Worm (Caenorhabditis elegans) whole organism, L4/young adult: Measurements from ENCODE around the gene T21C12.8.

Source experiments
- W03F9.2 ChIP-seq: fragments of 150-350 bp; optimal IDR thresholded peaks from 2 replicates; lab custom pipeline; 2014; ENCODE audit warnings: missing biosample characterization, missing genetic modification characterization
- dao-5 ChIP-seq: sonication (generic microtip); optimal IDR thresholded peaks from 2 replicates; lab custom pipeline; 2016; ENCODE audit warnings: missing genotype, missing genetic modification characterization, moderate library complexity, missing compliant biosample characterization
- him-1 ChIP-seq: sonication (generic microtip); optimal IDR thresholded peaks from 2 replicates; lab custom pipeline; 2016; ENCODE audit warnings: missing genotype, missing genetic modification reagents, missing genetic modification characterization, missing compliant biosample characterization

The T21C12.8 gene

DNA sequence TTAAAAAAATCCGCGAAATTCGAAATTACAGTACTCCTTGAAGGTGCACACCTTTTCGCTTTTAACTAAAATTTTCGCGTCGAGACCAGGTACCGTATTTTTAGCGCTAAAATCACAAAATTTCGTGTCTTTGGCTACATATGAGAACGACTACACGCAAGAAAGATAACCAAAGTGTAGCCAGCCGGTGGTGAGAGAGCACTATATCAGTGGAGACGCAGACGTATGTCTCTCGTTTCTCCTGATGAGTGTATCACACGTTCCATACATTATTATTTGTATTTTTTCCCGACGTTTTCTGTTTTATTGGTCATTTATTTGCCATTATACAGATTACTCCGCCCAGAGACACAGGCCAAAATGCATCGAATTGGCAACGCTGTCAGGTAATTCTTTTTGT is 13.1 kb upstream of the T21C12.8 start, which contains the start of gene acdh-11:
TSS of gene acdh-11 (plus strand) at position 333 of the 400 bp plus-strand sequence.
- TF ChIP-seq dao-5 (tag; lab: Kevin White, UChicago) (no peak), W03F9.2 (tag; lab: Kevin White, UChicago) (no peak), him-1 (no peak)

- TF ChIP-seq him-1: no peak
- TF ChIP-seq dao-5 (tag; lab: Kevin White, UChicago): no peak
- TF ChIP-seq W03F9.2 (tag; lab: Kevin White, UChicago): no peak
These were observed 9.7 kb upstream of the T21C12.8 start for ce11 chrIII:10562542-10562941.

DNA sequence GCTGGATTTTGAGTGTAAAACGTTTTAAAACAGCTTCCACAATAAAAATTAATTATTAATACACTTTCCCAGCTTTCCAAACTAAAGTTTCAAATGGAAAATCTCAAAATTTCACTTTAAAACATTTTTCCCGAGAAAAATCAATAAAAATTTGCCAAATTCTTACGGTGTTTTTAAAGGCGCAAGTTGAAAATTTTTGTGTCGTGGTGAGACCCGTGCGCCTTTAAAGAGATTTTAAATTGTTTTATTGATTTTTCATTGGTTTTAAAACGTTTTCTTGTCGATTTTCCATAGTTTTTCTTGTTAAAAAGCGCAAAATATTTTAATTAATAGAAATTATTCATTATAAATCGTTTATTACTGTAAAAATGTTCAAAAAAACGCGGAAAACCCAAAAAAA is 9.1 kb upstream of the T21C12.8 start, which contains the start of gene Y45F3A.1:
TSS of gene Y45F3A.1 (minus strand) at position 12 of the 400 bp plus-strand sequence.
- TF ChIP-seq W03F9.2 (tag; lab: Kevin White, UChicago): peak; percentile 25
- TF ChIP-seq dao-5 (tag; lab: Kevin White, UChicago): no peak

- TF ChIP-seq W03F9.2 (tag; lab: Kevin White, UChicago): no peak
- TF ChIP-seq him-1: no peak
- no peak for TF ChIP-seq dao-5 (tag; lab: Kevin White, UChicago)
These were observed 7.5 kb upstream of the T21C12.8 start, which contains the start of gene rab-30 for ce11 chrIII:10560296-10560695. rab-30 (plus strand) TSS chrIII:10560596.

ce11 chrIII:10557910-10558309 is 5.1 kb upstream of the T21C12.8 start, which contains the start of gene T21C12.4:
T21C12.4 (minus strand) TSS chrIII:10558010.
- TF ChIP-seq W03F9.2 (tag; lab: Kevin White, UChicago) (no peak), dao-5 (tag; lab: Kevin White, UChicago) (no peak), him-1 (no peak)

DNA sequence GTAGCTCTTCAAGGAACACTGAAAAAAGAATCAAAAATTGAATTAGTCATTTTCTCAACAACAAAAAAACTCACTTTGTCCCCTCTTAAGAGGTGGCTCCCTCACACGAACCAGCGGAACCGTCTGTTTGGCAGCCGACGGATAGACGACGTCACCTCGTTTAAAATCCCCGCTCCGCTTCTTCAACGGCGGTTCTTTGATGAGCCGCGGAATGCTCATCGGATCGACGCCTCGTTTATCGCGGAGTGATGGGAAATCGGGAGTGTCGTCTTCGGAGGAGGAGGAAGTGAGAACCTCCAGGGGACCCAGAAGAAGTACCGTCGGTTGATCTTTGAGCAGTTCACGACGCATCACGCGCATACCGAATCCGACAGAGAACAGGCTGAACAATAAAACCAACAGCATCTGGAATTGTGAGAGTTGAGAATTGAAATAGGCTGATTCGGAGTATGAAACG is 14.0 kb downstream of the T21C12.8 start, which contains the start of gene nlp-68:
TSS of gene nlp-68 (minus strand) at position 407 of the 457 bp plus-strand sequence.
- TF ChIP-seq W03F9.2 (tag; lab: Kevin White, UChicago) (no peak), him-1 (no peak), dao-5 (tag; lab: Kevin White, UChicago) (no peak)

DNA sequence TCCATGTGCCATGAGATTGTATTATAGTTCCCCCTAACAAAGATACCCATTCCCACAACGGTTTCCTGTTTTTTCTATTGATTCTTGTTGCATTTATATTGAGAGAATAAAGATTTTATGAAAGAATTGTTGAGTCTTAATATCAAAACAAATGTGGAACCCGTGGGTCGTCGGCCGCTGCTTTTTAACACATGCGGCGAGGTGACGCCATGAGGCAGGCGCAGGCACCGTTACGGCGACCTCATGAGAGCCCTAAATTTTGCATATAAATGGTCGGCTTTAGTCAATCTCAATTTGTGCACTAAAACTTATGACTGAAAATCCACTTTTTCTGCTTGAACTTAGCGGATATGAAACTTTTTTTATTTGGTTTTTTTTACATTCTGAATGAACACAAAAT is 15.3 kb downstream of the T21C12.8 start:
- no peak for TF ChIP-seq dao-5 (tag; lab: Kevin White, UChicago)
- TF ChIP-seq W03F9.2 (tag; lab: Kevin White, UChicago): no peak
- TF ChIP-seq him-1: no peak

- no peak for TF ChIP-seq dao-5 (tag; lab: Kevin White, UChicago)
- TF ChIP-seq W03F9.2 (tag; lab: Kevin White, UChicago): no peak
- no peak for TF ChIP-seq him-1
These were observed 15.8 kb downstream of the T21C12.8 start for ce11 chrIII:10537003-10537402.

- TF ChIP-seq him-1: no peak
- no peak for TF ChIP-seq dao-5 (tag; lab: Kevin White, UChicago)
- no peak for TF ChIP-seq W03F9.2 (tag; lab: Kevin White, UChicago)
These were observed 16.6 kb downstream of the T21C12.8 start for ce11 chrIII:10536087-10536723.

- TF ChIP-seq him-1: no peak
- TF ChIP-seq dao-5 (tag; lab: Kevin White, UChicago): no peak
- no peak for TF ChIP-seq W03F9.2 (tag; lab: Kevin White, UChicago)
These were observed 17.6 kb downstream of the T21C12.8 start, which contains the start of gene hpd-1 for ce11 chrIII:10535226-10535625. hpd-1 (plus strand) TSS chrIII:10535526.

ce11 chrIII:10534191-10534590 is 18.6 kb downstream of the T21C12.8 start:
- TF ChIP-seq W03F9.2 (tag; lab: Kevin White, UChicago): no peak
- TF ChIP-seq him-1: no peak
- TF ChIP-seq dao-5 (tag; lab: Kevin White, UChicago): no peak

ce11 chrIII:10533310-10533709 is 19.5 kb downstream of the T21C12.8 start:
- no peak for TF ChIP-seq dao-5 (tag; lab: Kevin White, UChicago)

ce11 chrIII:10527446-10527845 is 25.4 kb downstream of the T21C12.8 start:
- TF ChIP-seq dao-5 (tag; lab: Kevin White, UChicago) (no peak), W03F9.2 (tag; lab: Kevin White, UChicago) (no peak), him-1 (no peak)

DNA sequence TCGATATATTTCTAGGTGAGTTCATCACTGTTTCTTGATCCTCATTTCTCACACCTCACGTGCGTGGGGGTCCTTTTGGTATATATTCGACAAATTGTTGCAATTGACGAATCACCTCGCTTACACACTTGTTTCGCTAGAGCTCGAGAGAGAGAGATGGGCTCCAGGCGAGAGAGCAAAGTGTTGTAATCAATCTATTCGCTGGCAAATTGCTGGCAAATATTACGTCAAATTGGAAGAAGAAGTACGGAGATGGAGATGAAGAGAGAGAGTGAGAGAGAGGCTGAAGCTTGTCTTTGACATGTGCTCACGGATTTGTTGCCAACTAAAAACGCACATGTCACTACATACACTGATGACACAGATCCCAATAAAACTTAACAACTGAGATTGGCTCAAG is 26.9 kb downstream of the T21C12.8 start:
- TF ChIP-seq him-1: no peak
- no peak for TF ChIP-seq dao-5 (tag; lab: Kevin White, UChicago)
- no peak for TF ChIP-seq W03F9.2 (tag; lab: Kevin White, UChicago)

ce11 chrIII:10524823-10525222 is 28.0 kb downstream of the T21C12.8 start:
- TF ChIP-seq him-1 (no peak), W03F9.2 (tag; lab: Kevin White, UChicago) (no peak), dao-5 (tag; lab: Kevin White, UChicago) (no peak)
